Worm (Caenorhabditis elegans) whole organism, early embryonic: Measurements from ENCODE around the gene ZK328.6.

ENCODE experiments used
- B0310.2 ChIP-seq: sonication (generic microtip); optimal IDR thresholded peaks from 2 replicates; lab custom pipeline; 2016; ENCODE audit warnings: mild to moderate bottlenecking, missing genetic modification characterization, missing compliant biosample characterization
- F13C5.2 ChIP-seq: sonication (generic microtip); optimal IDR thresholded peaks from 2 replicates; lab custom pipeline; 2017; ENCODE audit warnings: mild to moderate bottlenecking, missing genetic modification characterization, inconsistent platforms, missing compliant biosample characterization
- aly-1 ChIP-seq: sonication (generic microtip); optimal IDR thresholded peaks from 2 replicates; lab custom pipeline; 2016; ENCODE audit warnings: missing genetic modification characterization, missing compliant biosample characterization
- ama-1 ChIP-seq: fragments of 150-350 bp; optimal IDR thresholded peaks from 2 replicates; lab custom pipeline; 2014
- ceh-13 ChIP-seq: fragments of 200-800 bp; sonication (Bioruptor generic); optimal IDR thresholded peaks from 2 replicates; lab custom pipeline; 2018; ENCODE audit warnings: mild to moderate bottlenecking, missing genetic modification characterization, missing compliant biosample characterization
- ceh-36 ChIP-seq: sonication (generic microtip); optimal IDR thresholded peaks from 2 replicates; lab custom pipeline; 2016; ENCODE audit warnings: missing genetic modification characterization, inconsistent platforms, missing compliant biosample characterization
- ets-7 ChIP-seq: sonication (generic microtip); optimal IDR thresholded peaks from 2 replicates; lab custom pipeline; 2016; ENCODE audit warnings: missing genotype, missing genetic modification characterization, missing compliant biosample characterization
- flt-1 ChIP-seq: fragments of 200-800 bp; sonication (Bioruptor generic); IDR thresholded peaks from 2 replicates; pipeline ENCODE4 v1.3.6; 2022; ENCODE audit warnings: missing genetic modification characterization, missing compliant biosample characterization
- hmbx-1 ChIP-seq: sonication (generic microtip); optimal IDR thresholded peaks from 2 replicates; lab custom pipeline; 2016; ENCODE audit warnings: mild to moderate bottlenecking, missing genetic modification characterization, missing compliant biosample characterization
- hmg-4 ChIP-seq: fragments of 200-800 bp; sonication (Bioruptor generic); optimal IDR thresholded peaks from 2 replicates; lab custom pipeline; 2018; ENCODE audit warnings: mild to moderate bottlenecking, missing genetic modification characterization, missing compliant biosample characterization
- hnd-1 ChIP-seq: sonication (generic microtip); optimal IDR thresholded peaks from 2 replicates; lab custom pipeline; 2016; ENCODE audit warnings: missing genetic modification characterization, missing compliant biosample characterization
- pes-1 ChIP-seq: fragments of 200-800 bp; sonication (Bioruptor generic); IDR thresholded peaks from 2 replicates; pipeline ENCODE4 v1.3.6; 2022; ENCODE audit warnings: missing genetic modification reagents, missing genetic modification characterization, missing compliant biosample characterization
- scrt-1 ChIP-seq: fragments of 200-800 bp; sonication (Bioruptor generic); IDR thresholded peaks from 2 replicates; pipeline ENCODE4 v1.3.6; 2022; ENCODE audit warnings: missing genetic modification characterization, missing compliant biosample characterization
- sea-1 ChIP-seq: fragments of 200-800 bp; sonication (Bioruptor generic); conservative IDR thresholded peaks from 2 replicates; pipeline ENCODE4 v1.3.6; 2022; ENCODE audit warnings: missing genetic modification characterization, missing compliant biosample characterization
- tbx-11 ChIP-seq: fragments of 200-800 bp; sonication (Bioruptor generic); IDR thresholded peaks from 2 replicates; pipeline ENCODE4 v1.3.6; 2022; ENCODE audit warnings: missing genetic modification characterization, missing compliant biosample characterization
- tra-4 ChIP-seq: sonication (generic microtip); optimal IDR thresholded peaks from 2 replicates; lab custom pipeline; 2017; ENCODE audit warnings: missing genetic modification characterization, missing compliant biosample characterization

Gene ZK328.6

DNA sequence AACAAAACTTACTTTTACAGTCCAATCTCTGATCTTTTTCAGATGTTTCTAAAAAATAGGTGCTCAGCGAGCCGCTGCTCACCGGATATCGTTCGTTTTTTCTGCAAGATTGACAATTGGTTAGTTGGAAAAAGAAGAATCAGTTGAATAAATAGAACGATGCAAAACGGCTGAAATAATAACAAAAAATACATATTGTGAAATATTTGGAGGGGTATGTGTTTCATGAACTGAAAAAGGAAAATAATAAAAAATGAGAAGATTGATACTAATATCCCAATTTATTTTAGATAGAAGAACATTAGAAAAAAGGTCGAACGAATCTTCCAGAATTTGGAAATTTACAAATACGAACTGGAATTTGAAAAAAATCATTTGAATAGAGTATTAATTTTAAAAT lies 48.4 kb downstream of the ZK328.6 start, which contains the start of gene frm-2:
frm-2 (minus strand) TSS at position 101 of the 400 bp plus-strand sequence.
- TF ChIP-seq sea-1 (GFP tag; lab: Robert Waterston, UW) (no peak), ceh-36 (tag; lab: Kevin White, UChicago) (no peak), B0310.2 (no peak), hmg-4 (no peak), flt-1 (GFP tag; lab: Robert Waterston, UW) (no peak), scrt-1 (GFP tag; lab: Robert Waterston, UW) (no peak), ceh-13 (GFP tag; lab: Kevin White, UChicago) (no peak)

- TF ChIP-seq hnd-1 (tag; lab: Kevin White, UChicago) (no peak), hmg-4 (no peak), ama-1 (no peak), tbx-11 (no peak), aly-1 (tag; lab: Kevin White, UChicago) (no peak), sea-1 (GFP tag; lab: Robert Waterston, UW) (no peak), flt-1 (GFP tag; lab: Robert Waterston, UW) (no peak), pes-1 (GFP tag; lab: Robert Waterston, UW) (no peak), F13C5.2 (no peak), tra-4 (tag; lab: Kevin White, UChicago) (no peak), B0310.2 (no peak)
Observed at ce11 chrIII:5981407-5981806, 49.0 kb downstream of the ZK328.6 start.

- TF ChIP-seq tra-4 (tag; lab: Kevin White, UChicago): no peak
- no peak for TF ChIP-seq scrt-1 (GFP tag; lab: Robert Waterston, UW)
- peak; percentile 18 for TF ChIP-seq hmg-4
- TF ChIP-seq ceh-13 (GFP tag; lab: Kevin White, UChicago): no peak
- no peak for TF ChIP-seq sea-1 (GFP tag; lab: Robert Waterston, UW)
- TF ChIP-seq ets-7 (tag; lab: Kevin White, UChicago): no peak
- TF ChIP-seq F13C5.2: no peak
- no peak for TF ChIP-seq hmbx-1
Observed at ce11 chrIII:5980274-5980918, 50.0 kb downstream of the ZK328.6 start.
